Fruit fly (Drosophila melanogaster) whole organism, embryonic: ENCODE measurements around the gene CG16854.

ENCODE experiments used
- ATbp ChIP-seq: fragments of 200-800 bp; sonication (Bioruptor generic); optimal IDR thresholded peaks from 2 replicates; lab custom pipeline; 2017; ENCODE audit warnings: missing biosample characterization, mild to moderate bottlenecking, missing genetic modification characterization, missing genetic modification reagents
- Adf1 ChIP-seq: fragments of 200-800 bp; sonication (Bioruptor generic); IDR thresholded peaks from 2 replicates; pipeline ENCODE4 v1.3.6; 2022; ENCODE audit warnings: missing biosample characterization, missing genetic modification characterization
- Asciz ChIP-seq: fragments of 200-800 bp; sonication (Bioruptor generic); optimal IDR thresholded peaks from 2 replicates; lab custom pipeline; 2017; ENCODE audit warnings: missing biosample characterization, mild to moderate bottlenecking, missing genetic modification characterization, missing genetic modification reagents
- BEAF-32 ChIP-seq: fragments of 200-800 bp; sonication (Bioruptor generic); optimal IDR thresholded peaks from 3 replicates; lab custom pipeline; 2017; ENCODE audit warnings: missing biosample characterization, missing genetic modification characterization, mild to moderate bottlenecking, moderate library complexity, missing genetic modification reagents
- Bgb ChIP-seq: fragments of 200-800 bp; sonication (Bioruptor generic); IDR thresholded peaks from 2 replicates; pipeline ENCODE4 v1.3.6; 2022; ENCODE audit warnings: missing biosample characterization, missing genetic modification characterization; ENCODE audit not compliant: partially characterized antibody
- C15 ChIP-seq: fragments of 200-800 bp; sonication (Bioruptor generic); IDR thresholded peaks from 3 replicates; pipeline ENCODE4 v1.3.6; 2022; ENCODE audit warnings: missing biosample characterization, missing genetic modification characterization
- CG10979 ChIP-seq: fragments of 200-800 bp; sonication (Bioruptor generic); optimal IDR thresholded peaks from 2 replicates; lab custom pipeline; 2018; ENCODE audit warnings: missing biosample characterization, mild to moderate bottlenecking, missing genetic modification characterization, moderate library complexity
- CG12071 ChIP-seq: fragments of 200-800 bp; sonication (Bioruptor generic); optimal IDR thresholded peaks from 3 replicates; lab custom pipeline; 2018; ENCODE audit warnings: missing biosample characterization, mild to moderate bottlenecking, missing genetic modification characterization
- CG13894 ChIP-seq: fragments of 200-800 bp; sonication (Bioruptor generic); optimal IDR thresholded peaks from 3 replicates; lab custom pipeline; 2018; ENCODE audit warnings: missing biosample characterization, mild to moderate bottlenecking, missing genetic modification characterization, moderate library complexity
- CG14965 ChIP-seq: fragments of 200-800 bp; sonication (Bioruptor generic); optimal IDR thresholded peaks from 2 replicates; lab custom pipeline; 2016; ENCODE audit warnings: missing biosample characterization, missing genetic modification characterization, borderline replicate concordance
- CG15011 ChIP-seq: fragments of 200-800 bp; sonication (Bioruptor generic); optimal IDR thresholded peaks from 3 replicates; lab custom pipeline; 2018; ENCODE audit warnings: missing biosample characterization, mild to moderate bottlenecking, missing genetic modification characterization
- CG15479 ChIP-seq: fragments of 200-800 bp; sonication (Bioruptor generic); optimal IDR thresholded peaks from 3 replicates; lab custom pipeline; 2019; ENCODE audit warnings: missing biosample characterization, mild to moderate bottlenecking, missing genetic modification characterization, moderate library complexity
- CG2120 ChIP-seq: fragments of 200-800 bp; sonication (Bioruptor generic); optimal IDR thresholded peaks from 3 replicates; lab custom pipeline; 2016; ENCODE audit warnings: missing biosample characterization, missing genetic modification characterization
- CG30431 ChIP-seq: fragments of 200-800 bp; sonication (Bioruptor generic); optimal IDR thresholded peaks from 2 replicates; lab custom pipeline; 2017; ENCODE audit warnings: missing biosample characterization, missing genetic modification characterization
- CG31224 ChIP-seq: fragments of 200-800 bp; sonication (Bioruptor generic); IDR thresholded peaks from 2 replicates; pipeline ENCODE4 v1.3.6; 2022; ENCODE audit warnings: missing biosample characterization, missing genetic modification characterization
- CG4360 ChIP-seq: fragments of 200-800 bp; sonication (Bioruptor generic); IDR thresholded peaks from 2 replicates; pipeline ENCODE4 v1.3.6; 2022; ENCODE audit warnings: missing biosample characterization, missing genetic modification characterization
- CG6791 ChIP-seq: fragments of 200-800 bp; sonication (Bioruptor generic); IDR thresholded peaks from 3 replicates; pipeline ENCODE4 v1.3.6; 2022; ENCODE audit warnings: missing biosample characterization, missing genetic modification characterization; ENCODE audit not compliant: partially characterized antibody
- CG6813 ChIP-seq: fragments of 200-800 bp; sonication (Bioruptor generic); optimal IDR thresholded peaks from 2 replicates; lab custom pipeline; 2017; ENCODE audit warnings: missing biosample characterization, missing genetic modification characterization, mild to moderate bottlenecking, moderate library complexity, missing genetic modification reagents
- CG9932 ChIP-seq: fragments of 200-800 bp; sonication (Bioruptor generic); IDR thresholded peaks from 2 replicates; pipeline ENCODE4 v1.3.6; 2022; ENCODE audit warnings: missing biosample characterization, missing genetic modification characterization
- D ChIP-seq, 2 experiments: fragments of 200-800 bp in 1 of 2; fragments of >200 bp in 1 of 2; sonication (Bioruptor generic) in 1 of 2; optimal IDR thresholded peaks; 2 replicates in 1 of 2; 3 replicates in 1 of 2; lab custom pipeline; 2017; ENCODE audit warnings: mild to moderate bottlenecking in 1 of 2, missing biosample characterization in 1 of 2, missing genetic modification characterization in 1 of 2, missing genetic modification reagents in 1 of 2
- Deaf1 ChIP-seq: fragments of 200-800 bp; optimal IDR thresholded peaks from 3 replicates; lab custom pipeline; 2019; ENCODE audit warnings: missing biosample characterization, mild to moderate bottlenecking, missing genetic modification characterization, moderate library complexity
- Dll ChIP-seq: fragments of 200-800 bp; sonication (Bioruptor generic); IDR thresholded peaks from 4 replicates; pipeline ENCODE4 v1.3.6; 2022; ENCODE audit warnings: missing biosample characterization, missing genetic modification characterization; ENCODE audit not compliant: partially characterized antibody
- Doc3 ChIP-seq: fragments of 200-800 bp; sonication (Bioruptor generic); IDR thresholded peaks from 3 replicates; pipeline ENCODE4 v1.3.6; 2022; ENCODE audit warnings: missing biosample characterization, missing genetic modification characterization; ENCODE audit not compliant: partially characterized antibody
- Hr3 ChIP-seq: fragments of 200-800 bp; sonication (Bioruptor generic); optimal IDR thresholded peaks from 3 replicates; lab custom pipeline; 2016; ENCODE audit warnings: missing biosample characterization, missing genetic modification characterization
- Med ChIP-seq: fragments of 200-800 bp; sonication (Bioruptor generic); peaks from one replicate; lab custom pipeline; 2016; ENCODE audit warnings: missing biosample characterization, missing genetic modification characterization, mild to moderate bottlenecking, inconsistent platforms, moderate library complexity
- Myb ChIP-seq: fragments of 200-800 bp; sonication (Bioruptor generic); optimal IDR thresholded peaks from 2 replicates; lab custom pipeline; 2016; ENCODE audit warnings: missing biosample characterization, missing genetic modification characterization
- Sry-δ ChIP-seq: fragments of 200-800 bp; sonication (Bioruptor generic); optimal IDR thresholded peaks from 2 replicates; lab custom pipeline; 2016; ENCODE audit warnings: missing biosample characterization, missing genetic modification characterization
- Tbp ChIP-seq: fragments of >200 bp; optimal IDR thresholded peaks from 2 replicates; lab custom pipeline; 2018; ENCODE audit warnings: missing biosample characterization, missing genetic modification characterization
- Vsx1 ChIP-seq: fragments of 200-800 bp; sonication (Bioruptor generic); optimal IDR thresholded peaks from 2 replicates; lab custom pipeline; 2017; ENCODE audit warnings: missing biosample characterization, mild to moderate bottlenecking, missing genetic modification characterization, missing genetic modification reagents
- Xrp1 ChIP-seq: fragments of 200-800 bp; sonication (Bioruptor generic); IDR thresholded peaks from 2 replicates; pipeline ENCODE4 v1.3.6; 2022; ENCODE audit warnings: missing biosample characterization, missing genetic modification characterization
- amos ChIP-seq: fragments of 200-800 bp; sonication (Bioruptor generic); IDR thresholded peaks from 2 replicates; pipeline ENCODE4 v1.3.6; 2022; ENCODE audit warnings: missing biosample characterization, missing genetic modification characterization; ENCODE audit not compliant: partially characterized antibody
- bigmax ChIP-seq: fragments of 200-800 bp; sonication (Bioruptor generic); optimal IDR thresholded peaks from 2 replicates; lab custom pipeline; 2018; ENCODE audit warnings: missing biosample characterization, mild to moderate bottlenecking, missing genetic modification characterization
- caup ChIP-seq: fragments of 200-800 bp; sonication (Bioruptor generic); optimal IDR thresholded peaks from 3 replicates; lab custom pipeline; 2017; ENCODE audit warnings: missing biosample characterization, mild to moderate bottlenecking, missing genetic modification characterization, moderate library complexity; ENCODE audit not compliant: severe bottlenecking
- ci ChIP-seq: fragments of 200-800 bp; sonication (Bioruptor generic); IDR thresholded peaks from 3 replicates; pipeline ENCODE4 v1.3.6; 2022; ENCODE audit warnings: missing biosample characterization, missing genetic modification characterization
- da ChIP-seq: fragments of 200-800 bp; sonication (Bioruptor generic); optimal IDR thresholded peaks from 2 replicates; lab custom pipeline; 2016; ENCODE audit warnings: missing biosample characterization, missing genetic modification characterization
- fd102C ChIP-seq: fragments of 200-800 bp; sonication (Bioruptor generic); optimal IDR thresholded peaks from 2 replicates; lab custom pipeline; 2018; ENCODE audit warnings: missing biosample characterization, mild to moderate bottlenecking, missing genetic modification characterization, moderate library complexity
- ham ChIP-seq: fragments of 200-800 bp; sonication (Bioruptor generic); IDR thresholded peaks from 2 replicates; pipeline ENCODE4 v1.3.6; 2022; ENCODE audit warnings: missing biosample characterization, missing genetic modification characterization
- ind ChIP-seq: fragments of 200-800 bp; sonication (Bioruptor generic); optimal IDR thresholded peaks from 3 replicates; lab custom pipeline; 2016; ENCODE audit warnings: missing biosample characterization, missing genetic modification characterization
- nerfin-1 ChIP-seq: fragments of 200-800 bp; sonication (Bioruptor generic); optimal IDR thresholded peaks from 3 replicates; lab custom pipeline; 2019; ENCODE audit warnings: missing biosample characterization, mild to moderate bottlenecking, missing genetic modification characterization, moderate library complexity
- onecut ChIP-seq: fragments of 200-800 bp; sonication (Bioruptor generic); IDR thresholded peaks from 2 replicates; pipeline ENCODE4 v1.3.6; 2022; ENCODE audit warnings: missing biosample characterization, missing genetic modification characterization
- org-1 ChIP-seq: fragments of 200-800 bp; sonication (Bioruptor generic); optimal IDR thresholded peaks from 2 replicates; lab custom pipeline; 2017; ENCODE audit warnings: missing biosample characterization, missing genetic modification characterization
- phol ChIP-seq: fragments of 200-800 bp; sonication (Bioruptor generic); optimal IDR thresholded peaks from 3 replicates; lab custom pipeline; 2018; ENCODE audit warnings: missing biosample characterization, mild to moderate bottlenecking, missing genetic modification characterization, moderate library complexity
- row ChIP-seq: fragments of 200-800 bp; sonication (Bioruptor generic); IDR thresholded peaks from 3 replicates; pipeline ENCODE4 v1.3.6; 2022; ENCODE audit warnings: missing biosample characterization, missing genetic modification characterization
- sima ChIP-seq: fragments of 200-800 bp; sonication (Bioruptor generic); optimal IDR thresholded peaks from 2 replicates; lab custom pipeline; 2016; ENCODE audit warnings: missing biosample characterization, missing genetic modification characterization
- ssp ChIP-seq: fragments of 200-800 bp; sonication (Bioruptor generic); IDR thresholded peaks from 2 replicates; pipeline ENCODE4 v1.3.6; 2022; ENCODE audit warnings: missing biosample characterization, missing genetic modification characterization
- stwl ChIP-seq: fragments of 200-800 bp; sonication (Bioruptor generic); optimal IDR thresholded peaks from 3 replicates; lab custom pipeline; 2018; ENCODE audit warnings: missing biosample characterization, mild to moderate bottlenecking, missing genetic modification characterization, moderate library complexity
- tna ChIP-seq: fragments of 200-800 bp; sonication (Bioruptor generic); IDR thresholded peaks from 2 replicates; pipeline ENCODE4 v1.3.6; 2022; ENCODE audit warnings: missing biosample characterization, missing genetic modification characterization; ENCODE audit not compliant: partially characterized antibody
- unc-4 ChIP-seq: fragments of 200-800 bp; sonication (Bioruptor generic); IDR thresholded peaks from 2 replicates; pipeline ENCODE4 v1.3.6; 2022; ENCODE audit warnings: missing biosample characterization, missing genetic modification characterization; ENCODE audit not compliant: partially characterized antibody
- wor ChIP-seq: fragments of 200-800 bp; sonication (Bioruptor generic); IDR thresholded peaks from 2 replicates; pipeline ENCODE4 v1.3.6; 2022; ENCODE audit warnings: missing biosample characterization, missing genetic modification characterization

The CG16854 gene

DNA sequence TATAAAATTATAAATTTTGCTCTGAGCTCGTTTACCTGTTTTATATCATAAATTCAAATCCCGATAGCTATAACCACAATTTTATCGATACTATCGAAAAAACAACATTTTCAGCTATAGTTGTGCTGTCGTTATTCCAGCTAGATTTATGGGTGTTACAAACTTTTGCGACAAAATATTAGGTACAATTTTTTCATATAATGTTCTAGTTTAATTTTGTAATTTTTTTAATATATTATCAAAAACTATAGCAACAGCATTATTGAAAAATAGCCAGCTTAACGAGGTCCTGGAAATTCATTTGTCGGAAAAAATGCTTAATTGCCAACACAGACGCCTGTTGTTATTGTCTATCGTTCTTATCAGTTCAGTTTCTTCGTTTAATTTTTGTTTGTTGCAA lies 4.6 kb downstream of the CG16854 start, which contains the start of gene Wdr59 (continued):
- TF ChIP-seq bigmax (GFP tag; lab: Kevin White, UChicago) = no peak
- no peak for TF ChIP-seq CG4360 (GFP tag; lab: Robert Waterston, UW)
- no peak for TF ChIP-seq wor (GFP tag; lab: Robert Waterston, UW)
- no peak for TF ChIP-seq fd102C (GFP tag; lab: Kevin White, UChicago)
- no peak for TF ChIP-seq Vsx1 (GFP tag; lab: Kevin White, UChicago)
- peak; percentile 54 for TF ChIP-seq Myb (GFP tag; lab: Kevin White, UChicago)
- no peak for TF ChIP-seq Xrp1 (GFP tag; lab: Robert Waterston, UW)
- no peak for TF ChIP-seq CG15479 (GFP tag; lab: Kevin White, UChicago)
- TF ChIP-seq C15 (GFP tag; lab: Robert Waterston, UW) = no peak
- peak; percentile 52 for TF ChIP-seq ind (GFP tag; lab: Kevin White, UChicago)
- no peak for TF ChIP-seq CG12071
- peak; percentile 32 for TF ChIP-seq CG10979 (tag; lab: Kevin White, UChicago)
- no peak for TF ChIP-seq CG13894
- peak; percentile 53 for TF ChIP-seq Hr3 (GFP tag; lab: Kevin White, UChicago)
- TF ChIP-seq CG9932 (GFP tag; lab: Robert Waterston, UW) = peak; percentile 60; the same call in 1 of the 2 replicates
- no peak for TF ChIP-seq Deaf1 (tag; lab: Kevin White, UChicago)
- TF ChIP-seq da = no peak
- no peak for TF ChIP-seq ham (GFP tag; lab: Robert Waterston, UW)
- TF ChIP-seq CG14965 (GFP tag; lab: Kevin White, UChicago) = no peak
- no peak for TF ChIP-seq CG31224
- TF ChIP-seq BEAF-32 (GFP tag; lab: Kevin White, UChicago) = peak; percentile 83
- TF ChIP-seq caup (GFP tag; lab: Kevin White, UChicago) = no peak
- no peak for TF ChIP-seq ATbp (GFP tag; lab: Kevin White, UChicago)
- no peak for TF ChIP-seq D (optimal IDR thresholded peaks at IDR 0.05; lab: Kevin White, UChicago)
- no peak for TF ChIP-seq D (GFP tag; optimal IDR thresholded peaks at IDR 0.05; lab: Kevin White, UChicago)
- no peak for TF ChIP-seq nerfin-1 (tag; lab: Kevin White, UChicago)
- no peak for TF ChIP-seq Tbp (GFP tag; lab: Kevin White, UChicago)
- 0 out of 2 replicates have a peak, but pooled peaks have one; percentile 13 for TF ChIP-seq ssp
- TF ChIP-seq ci (GFP tag; lab: Robert Waterston, UW) = no peak
- no peak for TF ChIP-seq tna (GFP tag; lab: Robert Waterston, UW)

DNA sequence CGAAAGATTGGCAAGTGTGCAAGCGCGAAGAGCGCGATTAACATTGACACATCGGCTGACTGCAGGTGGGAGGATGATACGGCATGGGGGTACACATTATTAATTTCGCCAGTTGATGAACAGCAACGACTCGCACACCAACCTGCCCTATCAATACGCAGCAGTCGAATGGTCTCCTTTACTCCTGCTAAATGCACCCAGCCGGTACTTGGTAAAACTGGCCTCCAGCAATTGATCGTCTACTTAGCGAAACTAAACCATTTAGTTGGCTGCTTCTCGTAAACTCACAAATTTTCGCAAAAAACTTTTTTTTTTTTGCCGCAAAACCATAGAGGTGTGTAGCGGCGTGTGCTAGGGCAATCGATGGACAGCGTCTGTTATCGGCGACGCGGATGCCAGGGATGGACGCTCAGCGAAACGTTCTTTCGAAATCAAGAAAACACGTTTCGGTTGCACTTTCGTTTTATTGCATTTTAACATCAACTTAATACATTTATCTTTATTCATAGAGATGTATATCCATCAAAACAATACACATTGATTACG lies 14.1 kb downstream of the CG16854 start, which contains the start of gene Ge-1:
TSS of gene Ge-1 (minus strand) at position 373 of the 546 bp plus-strand sequence.
- TF ChIP-seq Asciz (GFP tag; lab: Kevin White, UChicago) = no peak
- peak; percentile 15; the same call in 1 of the 2 replicates for TF ChIP-seq Adf1 (GFP tag; lab: Robert Waterston, UW)
- peak; percentile 26; the same call in 1 of the 3 replicates for TF ChIP-seq row (GFP tag; lab: Robert Waterston, UW)
- TF ChIP-seq CG15011 (GFP tag; lab: Kevin White, UChicago) = no peak
- 0 out of 3 replicates have a peak, but pooled peaks have one; percentile 27 for TF ChIP-seq Doc3 (GFP tag; lab: Robert Waterston, UW)
- TF ChIP-seq amos (GFP tag; lab: Robert Waterston, UW) = peak; percentile 58
- TF ChIP-seq sima (GFP tag; lab: Kevin White, UChicago) = no peak
- no peak for TF ChIP-seq CG30431 (GFP tag; lab: Kevin White, UChicago)
- peak; percentile 5 for TF ChIP-seq phol (tag; lab: Kevin White, UChicago)
- peak; percentile 90 for TF ChIP-seq Sry-δ (GFP tag; lab: Kevin White, UChicago)
- TF ChIP-seq CG6813 (GFP tag; lab: Kevin White, UChicago) = no peak
- TF ChIP-seq org-1 (GFP tag; lab: Kevin White, UChicago) = no peak
- peak; percentile 48; the same call in 1 of the 3 replicates for TF ChIP-seq CG6791 (GFP tag; lab: Robert Waterston, UW)
- peak; percentile 76 for TF ChIP-seq Med
- TF ChIP-seq onecut (GFP tag; lab: Robert Waterston, UW) = peak; percentile 35; the same call in 1 of the 2 replicates
- peak; percentile 49; the same call in 1 of the 2 replicates for TF ChIP-seq unc-4 (GFP tag; lab: Robert Waterston, UW)
- peak; percentile 45 for TF ChIP-seq stwl (tag; lab: Kevin White, UChicago)
- no peak for TF ChIP-seq CG2120 (GFP tag; lab: Kevin White, UChicago)
- peak; percentile 57 for TF ChIP-seq Bgb (GFP tag; lab: Robert Waterston, UW)
- peak; percentile 54; the same call in 2 of the 4 replicates for TF ChIP-seq Dll
